Fruit fly (Drosophila melanogaster) whole organism, embryonic: ENCODE results near the gene CG43139.

Experiments
- Blimp-1 ChIP-seq: fragments of 200-800 bp; sonication (Bioruptor generic); optimal IDR thresholded peaks from 3 replicates; lab custom pipeline; 2018; ENCODE audit warnings: missing biosample characterization, missing genetic modification characterization, mild to moderate bottlenecking, moderate library complexity, missing genetic modification reagents
- CG10543 ChIP-seq: fragments of 200-800 bp; sonication (Bioruptor generic); optimal IDR thresholded peaks from 3 replicates; lab custom pipeline; 2017; ENCODE audit warnings: missing biosample characterization, mild to moderate bottlenecking, missing genetic modification characterization, moderate library complexity
- CG10565 ChIP-seq: fragments of 200-800 bp; sonication (Bioruptor generic); optimal IDR thresholded peaks from 3 replicates; lab custom pipeline; 2016; ENCODE audit warnings: missing biosample characterization, mild to moderate bottlenecking, missing genetic modification characterization
- CG11085 ChIP-seq: fragments of 200-800 bp; sonication (Bioruptor generic); IDR thresholded peaks from 2 replicates; pipeline ENCODE4 v1.3.6; 2022; ENCODE audit warnings: missing biosample characterization, missing genetic modification characterization
- CG12071 ChIP-seq: fragments of 200-800 bp; sonication (Bioruptor generic); optimal IDR thresholded peaks from 3 replicates; lab custom pipeline; 2018; ENCODE audit warnings: missing biosample characterization, mild to moderate bottlenecking, missing genetic modification characterization
- CG12155 ChIP-seq: fragments of 200-800 bp; sonication (Bioruptor generic); optimal IDR thresholded peaks from 3 replicates; lab custom pipeline; 2016; ENCODE audit warnings: missing biosample characterization, missing genetic modification characterization
- CG12744 ChIP-seq: fragments of 200-800 bp; sonication (Bioruptor generic); optimal IDR thresholded peaks from 2 replicates; lab custom pipeline; 2016; ENCODE audit warnings: missing biosample characterization, missing genetic modification characterization
- CG1602 ChIP-seq: fragments of 200-800 bp; sonication (Bioruptor generic); optimal IDR thresholded peaks from 3 replicates; lab custom pipeline; 2016; ENCODE audit warnings: missing biosample characterization, missing genetic modification characterization
- CG31441 ChIP-seq: fragments of 200-800 bp; sonication (Bioruptor generic); IDR thresholded peaks from 2 replicates; pipeline ENCODE4 v1.3.6; 2022; ENCODE audit warnings: missing biosample characterization, missing genetic modification characterization
- CG3281 ChIP-seq: fragments of 200-800 bp; sonication (Bioruptor generic); optimal IDR thresholded peaks from 3 replicates; lab custom pipeline; 2017; ENCODE audit warnings: missing biosample characterization, mild to moderate bottlenecking, missing genetic modification characterization
- CG34376 ChIP-seq: fragments of 200-800 bp; sonication (Bioruptor generic); optimal IDR thresholded peaks from 2 replicates; lab custom pipeline; 2018; ENCODE audit warnings: missing biosample characterization, mild to moderate bottlenecking, missing genetic modification characterization
- CG4328 ChIP-seq: fragments of 200-800 bp; sonication (Bioruptor generic); optimal IDR thresholded peaks from 3 replicates; lab custom pipeline; 2017; ENCODE audit warnings: missing biosample characterization, missing genetic modification reagents, missing genetic modification characterization
- CG4730 ChIP-seq: fragments of 200-800 bp; sonication (Bioruptor generic); IDR thresholded peaks from 2 replicates; pipeline ENCODE4 v1.3.6; 2022; ENCODE audit warnings: missing biosample characterization, missing genetic modification characterization
- CG5245 ChIP-seq: fragments of 200-800 bp; sonication (Bioruptor generic); optimal IDR thresholded peaks from 3 replicates; lab custom pipeline; 2016; ENCODE audit warnings: missing biosample characterization, missing genetic modification characterization
- CG8089 ChIP-seq: fragments of 200-800 bp; sonication (Bioruptor generic); optimal IDR thresholded peaks from 3 replicates; lab custom pipeline; 2016; ENCODE audit warnings: missing biosample characterization, missing genetic modification characterization
- CG9932 ChIP-seq: fragments of 200-800 bp; sonication (Bioruptor generic); IDR thresholded peaks from 2 replicates; pipeline ENCODE4 v1.3.6; 2022; ENCODE audit warnings: missing biosample characterization, missing genetic modification characterization
- CoRest ChIP-seq: fragments of 200-800 bp; sonication (Bioruptor generic); optimal IDR thresholded peaks from 3 replicates; lab custom pipeline; 2018; ENCODE audit warnings: missing biosample characterization, mild to moderate bottlenecking, missing genetic modification characterization, moderate library complexity
- Doc2 ChIP-seq: fragments of 200-800 bp; sonication (Bioruptor generic); IDR thresholded peaks from 2 replicates; pipeline ENCODE4 v1.3.6; 2022; ENCODE audit warnings: missing biosample characterization, missing genetic modification characterization
- Gsc ChIP-seq: fragments of 200-800 bp; sonication (Bioruptor generic); IDR thresholded peaks from 2 replicates; pipeline ENCODE4 v1.3.6; 2022; ENCODE audit warnings: missing biosample characterization, missing genetic modification characterization
- Lhr ChIP-seq: fragments of 200-800 bp; sonication (Bioruptor generic); optimal IDR thresholded peaks from 3 replicates; lab custom pipeline; 2017; ENCODE audit warnings: mild to moderate bottlenecking, missing biosample characterization, missing genetic modification reagents, missing genetic modification characterization
- Lim3 ChIP-seq: fragments of 200-800 bp; sonication (Bioruptor generic); IDR thresholded peaks from 2 replicates; pipeline ENCODE4 v1.3.6; 2022; ENCODE audit warnings: missing biosample characterization, missing genetic modification characterization
- Mad ChIP-seq: fragments of 200-800 bp; sonication (Bioruptor generic); optimal IDR thresholded peaks from 2 replicates; lab custom pipeline; 2016; ENCODE audit warnings: missing biosample characterization, missing genetic modification characterization
- Nf-YC ChIP-seq: fragments of 200-800 bp; optimal IDR thresholded peaks from 3 replicates; lab custom pipeline; 2019; ENCODE audit warnings: missing biosample characterization, mild to moderate bottlenecking, missing genetic modification characterization, moderate library complexity
- NfI ChIP-seq: fragments of 200-800 bp; sonication (Bioruptor generic); optimal IDR thresholded peaks from 3 replicates; lab custom pipeline; 2018; ENCODE audit warnings: missing biosample characterization, mild to moderate bottlenecking, missing genetic modification characterization, moderate library complexity
- Six4 ChIP-seq: fragments of 200-800 bp; sonication (Bioruptor generic); optimal IDR thresholded peaks from 2 replicates; lab custom pipeline; 2016; ENCODE audit warnings: missing biosample characterization, missing genetic modification characterization
- Trl ChIP-seq, 3 experiments: fragments of >200 bp in 2 of 3; fragments of 200-800 bp in 1 of 3; sonication (Bioruptor generic) in 1 of 3; optimal IDR thresholded peaks; 2 replicates in 1 of 3; 3 replicates in 2 of 3; lab custom pipeline; 2016 to 2017; ENCODE audit warnings: missing biosample characterization in 1 of 3, missing genetic modification characterization in 1 of 3
- Vsx1 ChIP-seq: fragments of 200-800 bp; sonication (Bioruptor generic); optimal IDR thresholded peaks from 2 replicates; lab custom pipeline; 2017; ENCODE audit warnings: missing biosample characterization, mild to moderate bottlenecking, missing genetic modification characterization, missing genetic modification reagents
- amos ChIP-seq: fragments of 200-800 bp; sonication (Bioruptor generic); IDR thresholded peaks from 2 replicates; pipeline ENCODE4 v1.3.6; 2022; ENCODE audit warnings: missing biosample characterization, missing genetic modification characterization; ENCODE audit not compliant: partially characterized antibody
- az2 ChIP-seq: fragments of 200-800 bp; sonication (Bioruptor generic); optimal IDR thresholded peaks from 3 replicates; lab custom pipeline; 2016; ENCODE audit warnings: missing biosample characterization, missing genetic modification characterization
- ci ChIP-seq: fragments of 200-800 bp; sonication (Bioruptor generic); IDR thresholded peaks from 3 replicates; pipeline ENCODE4 v1.3.6; 2022; ENCODE audit warnings: missing biosample characterization, missing genetic modification characterization
- crc ChIP-seq: fragments of 200-800 bp; sonication (Bioruptor generic); optimal IDR thresholded peaks from 2 replicates; lab custom pipeline; 2016; ENCODE audit warnings: missing biosample characterization, missing genetic modification characterization
- da ChIP-seq: fragments of 200-800 bp; sonication (Bioruptor generic); optimal IDR thresholded peaks from 2 replicates; lab custom pipeline; 2016; ENCODE audit warnings: missing biosample characterization, missing genetic modification characterization
- fd64A ChIP-seq: fragments of 200-800 bp; sonication (Bioruptor generic); optimal IDR thresholded peaks from 3 replicates; lab custom pipeline; 2018; ENCODE audit warnings: missing biosample characterization, mild to moderate bottlenecking, missing genetic modification characterization
- h ChIP-seq: fragments of >200 bp; optimal IDR thresholded peaks from 2 replicates; lab custom pipeline; 2017
- ind ChIP-seq: fragments of 200-800 bp; sonication (Bioruptor generic); optimal IDR thresholded peaks from 3 replicates; lab custom pipeline; 2016; ENCODE audit warnings: missing biosample characterization, missing genetic modification characterization
- kay ChIP-seq: fragments of 200-800 bp; sonication (Bioruptor generic); optimal IDR thresholded peaks from 2 replicates; lab custom pipeline; 2016; ENCODE audit warnings: missing biosample characterization, missing genetic modification characterization
- peb ChIP-seq: fragments of 200-800 bp; sonication (Bioruptor generic); IDR thresholded peaks from 2 replicates; pipeline ENCODE4 v1.3.6; 2022; ENCODE audit warnings: missing biosample characterization, missing genetic modification characterization
- pho ChIP-seq: fragments of 200-800 bp; sonication (Bioruptor generic); optimal IDR thresholded peaks from 2 replicates; lab custom pipeline; 2016; ENCODE audit warnings: missing biosample characterization, missing genetic modification characterization
- phol ChIP-seq: fragments of 200-800 bp; sonication (Bioruptor generic); optimal IDR thresholded peaks from 3 replicates; lab custom pipeline; 2018; ENCODE audit warnings: missing biosample characterization, mild to moderate bottlenecking, missing genetic modification characterization, moderate library complexity
- run ChIP-seq: fragments of 200-800 bp; sonication (Bioruptor generic); optimal IDR thresholded peaks from 3 replicates; lab custom pipeline; 2018; ENCODE audit warnings: missing biosample characterization, mild to moderate bottlenecking, missing genetic modification characterization
- sob ChIP-seq: fragments of 200-800 bp; sonication (Bioruptor generic); IDR thresholded peaks from 2 replicates; pipeline ENCODE4 v1.3.6; 2022; ENCODE audit warnings: missing biosample characterization, missing genetic modification characterization
- tin ChIP-seq: fragments of 200-800 bp; sonication (Bioruptor generic); optimal IDR thresholded peaks from 3 replicates; lab custom pipeline; 2016; ENCODE audit warnings: missing biosample characterization, missing genetic modification characterization
- tll ChIP-seq, 2 experiments: fragments of 200-800 bp in 1 of 2; fragments of >200 bp in 1 of 2; sonication (Bioruptor generic) in 1 of 2; optimal IDR thresholded peaks; 2 replicates each; lab custom pipeline; 2017 to 2019; ENCODE audit warnings: missing biosample characterization in 2 of 2, missing genetic modification characterization in 2 of 2, mild to moderate bottlenecking in 1 of 2, moderate library complexity in 1 of 2
- ttk ChIP-seq: fragments of 200-800 bp; sonication (Bioruptor generic); IDR thresholded peaks from 2 replicates; pipeline ENCODE4 v2.1.2; 2022; ENCODE audit warnings: missing biosample characterization, missing genetic modification characterization
- tup ChIP-seq: fragments of 200-800 bp; sonication (Bioruptor generic); optimal IDR thresholded peaks from 2 replicates; lab custom pipeline; 2016; ENCODE audit warnings: missing biosample characterization, mild to moderate bottlenecking, missing genetic modification characterization, moderate library complexity
- zen2 ChIP-seq: fragments of 200-800 bp; sonication (Bioruptor generic); IDR thresholded peaks from 3 replicates; pipeline ENCODE4 v1.3.6; 2022; ENCODE audit warnings: missing biosample characterization, missing genetic modification characterization; ENCODE audit not compliant: partially characterized antibody

CG43139 gene

DNA sequence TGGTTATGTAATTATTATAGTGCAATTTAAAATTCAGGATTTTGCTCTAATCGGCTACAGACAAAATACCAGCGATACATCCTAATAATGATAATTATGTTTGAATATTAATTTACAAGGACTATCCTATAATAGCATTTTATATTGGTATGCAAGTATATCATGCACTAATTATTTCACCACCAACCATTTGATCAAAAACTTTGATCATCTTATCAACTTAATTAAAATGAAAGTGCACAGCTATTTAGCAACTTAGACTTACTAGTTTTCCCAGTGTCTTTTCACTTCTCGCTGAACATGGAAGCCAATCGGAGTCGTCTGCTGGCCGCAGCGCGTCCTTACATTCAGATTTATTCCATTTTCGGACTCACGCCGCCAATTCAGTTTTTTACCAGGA, 43.9 kb upstream of the CG43139 start, which contains the start of gene Gr98d:
Gene Gr98d, plus strand, starts transcription at position 301 of the 400 bp plus-strand sequence.
- TF ChIP-seq CG3281 (GFP tag; lab: Kevin White, UChicago) (no peak), Lhr (no peak), CG5245 (no peak), ttk (no peak), ind (GFP tag; lab: Kevin White, UChicago) (no peak), run (no peak), pho (no peak)

DNA sequence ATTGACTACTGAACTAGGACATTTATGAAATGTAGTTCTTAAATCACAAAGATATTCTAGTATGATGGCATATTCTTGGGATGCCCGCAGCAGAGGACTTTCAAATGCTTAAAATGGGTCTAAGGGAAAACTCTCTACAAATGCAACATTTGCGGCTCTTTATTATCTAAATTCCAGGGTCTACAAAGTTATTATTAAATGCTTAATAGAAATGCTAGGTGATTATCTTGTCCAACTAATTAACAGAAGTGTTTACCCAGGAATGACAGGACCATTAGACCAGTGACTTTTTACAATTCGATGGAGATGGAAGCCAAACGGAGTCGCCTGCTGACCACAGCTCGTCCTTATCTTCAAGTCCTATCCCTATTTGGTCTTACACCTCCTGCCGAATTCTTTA, 42.3 kb upstream of the CG43139 start, which contains the start of gene Gr98c:
Gene Gr98c, plus strand, starts transcription at position 301 of the 400 bp plus-strand sequence.
- no peak for TF ChIP-seq Doc2 (GFP tag; lab: Robert Waterston, UW)
- TF ChIP-seq amos (GFP tag; lab: Robert Waterston, UW): no peak
- no peak for TF ChIP-seq sob (GFP tag; lab: Robert Waterston, UW)
- TF ChIP-seq CG34376 (GFP tag; lab: Kevin White, UChicago): no peak
- no peak for TF ChIP-seq zen2
- no peak for TF ChIP-seq CG12744 (GFP tag; lab: Kevin White, UChicago)
- TF ChIP-seq CG31441: no peak
- TF ChIP-seq Six4 (GFP tag; lab: Kevin White, UChicago): no peak
- TF ChIP-seq fd64A (GFP tag; lab: Kevin White, UChicago): no peak

DNA sequence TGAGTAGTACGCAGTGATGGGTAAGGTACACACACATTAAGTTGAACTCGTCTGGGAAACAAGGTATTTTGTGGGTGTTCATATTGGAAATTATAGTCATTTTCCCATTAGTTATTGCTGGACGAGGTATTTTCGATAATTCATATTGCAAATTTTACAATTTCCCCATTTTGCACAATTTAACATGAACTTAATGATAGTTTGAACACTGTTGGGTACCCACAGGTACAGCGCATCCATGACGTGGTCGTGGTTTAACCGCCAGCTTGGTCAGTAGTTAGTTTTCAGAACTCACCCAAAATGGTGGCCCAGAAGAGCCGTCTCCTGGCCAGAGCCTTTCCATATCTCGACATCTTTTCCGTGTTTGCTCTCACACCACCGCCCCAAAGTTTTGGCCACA, 40.4 kb upstream of the CG43139 start, which contains the start of gene Gr98b:
Gene Gr98b, plus strand, starts transcription at position 301 of the 400 bp plus-strand sequence.
- TF ChIP-seq CoRest: no peak
- TF ChIP-seq kay: no peak
- no peak for TF ChIP-seq phol
- TF ChIP-seq CG1602 (GFP tag; lab: Kevin White, UChicago): no peak
- no peak for TF ChIP-seq CG11085 (GFP tag; lab: Robert Waterston, UW)
- no peak for TF ChIP-seq ci (GFP tag; lab: Robert Waterston, UW)
- no peak for TF ChIP-seq tup (GFP tag; lab: Kevin White, UChicago)
- TF ChIP-seq Nf-YC (tag; lab: Kevin White, UChicago): no peak
- no peak for TF ChIP-seq CG4730
- TF ChIP-seq CG9932: no peak
- TF ChIP-seq NfI (GFP tag; lab: Kevin White, UChicago): no peak
- TF ChIP-seq sob (GFP tag; lab: Robert Waterston, UW): no peak
- TF ChIP-seq, all 482 proteins: peak for 0

DNA sequence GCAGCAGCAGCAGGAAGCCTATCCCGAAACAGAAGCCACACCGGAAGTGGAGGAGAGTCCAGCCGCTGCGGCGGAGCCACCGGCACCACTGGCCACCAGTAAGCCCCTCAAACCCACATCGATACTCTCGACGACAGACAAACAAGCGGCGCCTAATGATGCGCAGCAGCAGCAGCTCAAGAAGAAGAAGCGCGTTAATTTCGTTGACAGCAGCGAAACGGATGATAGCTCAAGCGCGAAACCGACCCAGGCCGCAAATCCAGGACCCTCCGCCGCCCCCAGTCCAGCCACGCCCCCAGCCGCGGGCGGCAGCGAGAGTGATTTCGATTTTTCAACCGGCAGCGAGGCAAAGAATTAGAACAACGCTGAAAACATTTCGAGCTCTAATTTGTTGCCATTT, 31.4 kb upstream of the CG43139 start:
- no peak for TF ChIP-seq CG10543 (GFP tag; lab: Kevin White, UChicago)
- no peak for TF ChIP-seq da (GFP tag; lab: Kevin White, UChicago)
- TF ChIP-seq h (lab: Kevin White, UChicago): no peak
- TF ChIP-seq Mad (GFP tag; lab: Kevin White, UChicago): no peak
- TF ChIP-seq CG12071 (GFP tag; lab: Kevin White, UChicago): no peak
- TF ChIP-seq tin (GFP tag; lab: Kevin White, UChicago): no peak
- TF ChIP-seq Gsc: no peak
- TF ChIP-seq CG12155: no peak
- no peak for TF ChIP-seq peb (GFP tag; lab: Robert Waterston, UW)
- TF ChIP-seq Lim3: no peak
- TF ChIP-seq CG10565 (GFP tag; lab: Kevin White, UChicago): no peak
- no peak for TF ChIP-seq Vsx1 (GFP tag; lab: Kevin White, UChicago)
- no peak for TF ChIP-seq tll (GFP tag; optimal IDR thresholded peaks at IDR 0.05; lab: Kevin White, UChicago)
- no peak for TF ChIP-seq Trl (optimal IDR thresholded peaks at IDR 0.05; lab: Kevin White, UChicago)
- TF ChIP-seq Trl (GFP tag; optimal IDR thresholded peaks at IDR 0.05; lab: Kevin White, UChicago): no peak
- no peak for TF ChIP-seq az2 (GFP tag; lab: Kevin White, UChicago)
- TF ChIP-seq CG8089 (GFP tag; lab: Kevin White, UChicago): no peak
- TF ChIP-seq CG4328 (GFP tag; lab: Kevin White, UChicago): no peak
- no peak for TF ChIP-seq crc (GFP tag; lab: Kevin White, UChicago)
- TF ChIP-seq Blimp-1 (GFP tag; lab: Kevin White, UChicago): no peak
- TF ChIP-seq, all 482 proteins: peak for 0
